Fruit fly (Drosophila melanogaster) whole organism, embryonic: ENCODE measurements around the gene CG43094.
A peak's percentile ranks its signal among the peaks of the same experiment; 100 is the strongest.

ENCODE experiments used
- Abd-B ChIP-seq: fragments of 200-800 bp; sonication (Bioruptor generic); optimal IDR thresholded peaks from 2 replicates; lab custom pipeline; 2018; ENCODE audit warnings: missing biosample characterization, mild to moderate bottlenecking, missing genetic modification characterization, moderate library complexity
- Atf3 ChIP-seq: fragments of 200-800 bp; sonication (Bioruptor generic); optimal IDR thresholded peaks from 3 replicates; lab custom pipeline; 2016; ENCODE audit warnings: missing biosample characterization, missing genetic modification characterization
- Bteb2 ChIP-seq: fragments of 200-800 bp; sonication (Bioruptor generic); optimal IDR thresholded peaks from 2 replicates; lab custom pipeline; 2016; ENCODE audit warnings: missing biosample characterization, missing genetic modification characterization
- CG11696 ChIP-seq: fragments of 200-800 bp; sonication (Bioruptor generic); IDR thresholded peaks from 2 replicates; pipeline ENCODE4 v1.3.6; 2022; ENCODE audit warnings: missing biosample characterization, missing genetic modification characterization
- CG15073 ChIP-seq: fragments of 200-800 bp; sonication (Bioruptor generic); optimal IDR thresholded peaks from 2 replicates; lab custom pipeline; 2016; ENCODE audit warnings: missing biosample characterization, missing genetic modification characterization
- CG15696 ChIP-seq: fragments of 200-800 bp; sonication (Bioruptor generic); optimal IDR thresholded peaks from 2 replicates; lab custom pipeline; 2019; ENCODE audit warnings: missing biosample characterization, mild to moderate bottlenecking, missing genetic modification characterization, moderate library complexity
- CG2712 ChIP-seq: fragments of 200-800 bp; optimal IDR thresholded peaks from 3 replicates; lab custom pipeline; 2019; ENCODE audit warnings: missing biosample characterization, mild to moderate bottlenecking, missing genetic modification characterization, moderate library complexity
- CG30431 ChIP-seq: fragments of 200-800 bp; sonication (Bioruptor generic); optimal IDR thresholded peaks from 2 replicates; lab custom pipeline; 2017; ENCODE audit warnings: missing biosample characterization, missing genetic modification characterization
- CG32772 ChIP-seq: fragments of 200-800 bp; sonication (Bioruptor generic); IDR thresholded peaks from 2 replicates; pipeline ENCODE4 v1.3.6; 2022; ENCODE audit warnings: missing biosample characterization, missing genetic modification characterization
- CG4730 ChIP-seq: fragments of 200-800 bp; sonication (Bioruptor generic); IDR thresholded peaks from 2 replicates; pipeline ENCODE4 v1.3.6; 2022; ENCODE audit warnings: missing biosample characterization, missing genetic modification characterization
- CG4854 ChIP-seq: fragments of 200-800 bp; sonication (Bioruptor generic); optimal IDR thresholded peaks from 2 replicates; lab custom pipeline; 2016; ENCODE audit warnings: missing biosample characterization, missing genetic modification characterization, inconsistent platforms
- CG7987 ChIP-seq: fragments of 200-800 bp; sonication (Bioruptor generic); optimal IDR thresholded peaks from 2 replicates; lab custom pipeline; 2018; ENCODE audit warnings: missing biosample characterization, mild to moderate bottlenecking, missing genetic modification characterization, moderate library complexity
- Dip3 ChIP-seq: fragments of 200-800 bp; sonication (Bioruptor generic); optimal IDR thresholded peaks from 3 replicates; lab custom pipeline; 2016; ENCODE audit warnings: missing biosample characterization, missing genetic modification characterization
- E2f2 ChIP-seq: fragments of 200-800 bp; sonication (Bioruptor generic); IDR thresholded peaks from 2 replicates; pipeline ENCODE4 v1.3.6; 2022; ENCODE audit warnings: missing biosample characterization, missing genetic modification characterization
- Eip74EF ChIP-seq, 2 experiments: fragments of 200-800 bp in 1 of 2; fragments of >200 bp in 1 of 2; sonication (Bioruptor generic) in 1 of 2; optimal IDR thresholded peaks; 2 replicates each; lab custom pipeline; 2017 to 2019; ENCODE audit warnings: missing biosample characterization in 2 of 2, missing genetic modification characterization in 2 of 2, mild to moderate bottlenecking in 1 of 2, moderate library complexity in 1 of 2
- HLH3B ChIP-seq: fragments of 200-800 bp; sonication (Bioruptor generic); IDR thresholded peaks from 2 replicates; pipeline ENCODE4 v1.3.6; 2022; ENCODE audit warnings: missing biosample characterization, missing genetic modification characterization
- Hr3 ChIP-seq: fragments of 200-800 bp; sonication (Bioruptor generic); optimal IDR thresholded peaks from 3 replicates; lab custom pipeline; 2016; ENCODE audit warnings: missing biosample characterization, missing genetic modification characterization
- Lpt ChIP-seq: fragments of >200 bp; optimal IDR thresholded peaks from 2 replicates; lab custom pipeline; 2018; ENCODE audit warnings: missing biosample characterization, missing genetic modification characterization
- MBD-R2 ChIP-seq: fragments of 200-800 bp; sonication (Bioruptor generic); IDR thresholded peaks from 2 replicates; pipeline ENCODE4 v1.3.6; 2022; ENCODE audit warnings: missing biosample characterization, missing genetic modification characterization
- Max ChIP-seq: fragments of 200-800 bp; sonication (Bioruptor generic); optimal IDR thresholded peaks from 2 replicates; lab custom pipeline; 2016; ENCODE audit warnings: missing biosample characterization, mild to moderate bottlenecking, missing genetic modification characterization
- NFAT ChIP-seq: fragments of 200-800 bp; sonication (Bioruptor generic); IDR thresholded peaks from 2 replicates; pipeline ENCODE4 v1.3.6; 2022; ENCODE audit warnings: missing biosample characterization, missing genetic modification characterization
- Nf-YC ChIP-seq: fragments of 200-800 bp; optimal IDR thresholded peaks from 3 replicates; lab custom pipeline; 2019; ENCODE audit warnings: missing biosample characterization, mild to moderate bottlenecking, missing genetic modification characterization, moderate library complexity
- PHDP ChIP-seq: fragments of 200-800 bp; sonication (Bioruptor generic); optimal IDR thresholded peaks from 3 replicates; lab custom pipeline; 2018; ENCODE audit warnings: missing biosample characterization, mild to moderate bottlenecking, missing genetic modification characterization, moderate library complexity
- Ssrp ChIP-seq: fragments of 200-800 bp; sonication (Bioruptor generic); optimal IDR thresholded peaks from 2 replicates; lab custom pipeline; 2018; ENCODE audit warnings: missing biosample characterization, mild to moderate bottlenecking, missing genetic modification characterization, moderate library complexity
- abd-A ChIP-seq: fragments of 200-800 bp; sonication (Bioruptor generic); optimal IDR thresholded peaks from 3 replicates; lab custom pipeline; 2019; ENCODE audit warnings: missing biosample characterization, mild to moderate bottlenecking, missing genetic modification characterization, moderate library complexity
- ase ChIP-seq: fragments of 200-800 bp; sonication (Bioruptor generic); IDR thresholded peaks from 3 replicates; pipeline ENCODE4 v1.3.6; 2022; ENCODE audit warnings: missing biosample characterization, missing genetic modification characterization
- bbx ChIP-seq: fragments of 200-800 bp; sonication (Bioruptor generic); IDR thresholded peaks from 2 replicates; pipeline ENCODE4 v1.3.6; 2022; ENCODE audit warnings: missing biosample characterization, missing genetic modification characterization; ENCODE audit not compliant: partially characterized antibody
- bcd ChIP-seq: fragments of 200-800 bp; sonication (Bioruptor generic); optimal IDR thresholded peaks from 2 replicates; lab custom pipeline; 2017; ENCODE audit warnings: missing biosample characterization, mild to moderate bottlenecking, missing genetic modification characterization
- cwo ChIP-seq: fragments of 200-800 bp; sonication (Bioruptor generic); optimal IDR thresholded peaks from 3 replicates; lab custom pipeline; 2017; ENCODE audit warnings: missing biosample characterization, missing genetic modification characterization, mild to moderate bottlenecking, moderate library complexity, missing genetic modification reagents
- dmrt11E ChIP-seq: fragments of 200-800 bp; sonication (Bioruptor generic); optimal IDR thresholded peaks from 3 replicates; lab custom pipeline; 2018; ENCODE audit warnings: missing biosample characterization, mild to moderate bottlenecking, missing genetic modification characterization, moderate library complexity
- dpn ChIP-seq, 2 experiments: fragments of 200-800 bp; sonication (Bioruptor generic); optimal IDR thresholded peaks; 3 replicates each; lab custom pipeline; 2016; ENCODE audit warnings: missing biosample characterization in 2 of 2, missing genetic modification characterization in 2 of 2
- ems ChIP-seq: fragments of 200-800 bp; sonication (Bioruptor generic); optimal IDR thresholded peaks from 3 replicates; lab custom pipeline; 2016; ENCODE audit warnings: missing biosample characterization, missing genetic modification characterization
- gem ChIP-seq: fragments of 200-800 bp; sonication (Bioruptor generic); optimal IDR thresholded peaks from 2 replicates; lab custom pipeline; 2019; ENCODE audit warnings: missing biosample characterization, mild to moderate bottlenecking, missing genetic modification characterization, moderate library complexity
- hbn ChIP-seq: fragments of 200-800 bp; sonication (Bioruptor generic); IDR thresholded peaks from 2 replicates; pipeline ENCODE4 v1.3.6; 2022; ENCODE audit warnings: missing biosample characterization, missing genetic modification characterization; ENCODE audit not compliant: partially characterized antibody
- jumu ChIP-seq: fragments of 200-800 bp; sonication (Bioruptor generic); optimal IDR thresholded peaks from 3 replicates; lab custom pipeline; 2016; ENCODE audit warnings: missing biosample characterization, missing genetic modification characterization
- knrl ChIP-seq: fragments of 200-800 bp; sonication (Bioruptor generic); IDR thresholded peaks from 3 replicates; pipeline ENCODE4 v1.3.6; 2022; ENCODE audit warnings: missing biosample characterization, missing genetic modification characterization; ENCODE audit not compliant: partially characterized antibody
- lmd ChIP-seq: fragments of 200-800 bp; sonication (Bioruptor generic); IDR thresholded peaks from 2 replicates; pipeline ENCODE4 v1.3.6; 2022; ENCODE audit warnings: missing biosample characterization, missing genetic modification characterization
- luna ChIP-seq: fragments of 200-800 bp; sonication (Bioruptor generic); optimal IDR thresholded peaks from 2 replicates; lab custom pipeline; 2016; ENCODE audit warnings: missing biosample characterization, missing genetic modification characterization
- nau ChIP-seq: fragments of 200-800 bp; sonication (Bioruptor generic); optimal IDR thresholded peaks from 3 replicates; lab custom pipeline; 2017; ENCODE audit warnings: missing biosample characterization, mild to moderate bottlenecking, missing genetic modification characterization, missing genetic modification reagents
- nerfin-1 ChIP-seq: fragments of 200-800 bp; sonication (Bioruptor generic); optimal IDR thresholded peaks from 3 replicates; lab custom pipeline; 2019; ENCODE audit warnings: missing biosample characterization, mild to moderate bottlenecking, missing genetic modification characterization, moderate library complexity
- pfk ChIP-seq: fragments of 200-800 bp; sonication (Bioruptor generic); optimal IDR thresholded peaks from 2 replicates; lab custom pipeline; 2018; ENCODE audit warnings: missing biosample characterization, mild to moderate bottlenecking, missing genetic modification characterization, moderate library complexity
- pros ChIP-seq: fragments of 200-800 bp; sonication (Bioruptor generic); optimal IDR thresholded peaks from 3 replicates; lab custom pipeline; 2019; ENCODE audit warnings: missing biosample characterization, mild to moderate bottlenecking, missing genetic modification characterization, moderate library complexity
- sens-2 ChIP-seq: fragments of 200-800 bp; sonication (Bioruptor generic); IDR thresholded peaks from 2 replicates; pipeline ENCODE4 v1.3.6; 2022; ENCODE audit warnings: missing biosample characterization, missing genetic modification characterization
- so ChIP-seq: fragments of 200-800 bp; sonication (Bioruptor generic); IDR thresholded peaks from 3 replicates; pipeline ENCODE4 v1.3.6; 2022; ENCODE audit warnings: missing biosample characterization, missing genetic modification characterization
- stwl ChIP-seq: fragments of 200-800 bp; sonication (Bioruptor generic); optimal IDR thresholded peaks from 3 replicates; lab custom pipeline; 2018; ENCODE audit warnings: missing biosample characterization, mild to moderate bottlenecking, missing genetic modification characterization, moderate library complexity
- sug ChIP-seq: fragments of 200-800 bp; optimal IDR thresholded peaks from 2 replicates; lab custom pipeline; 2019; ENCODE audit warnings: missing biosample characterization, mild to moderate bottlenecking, missing genetic modification characterization, moderate library complexity
- tna ChIP-seq: fragments of 200-800 bp; sonication (Bioruptor generic); IDR thresholded peaks from 2 replicates; pipeline ENCODE4 v1.3.6; 2022; ENCODE audit warnings: missing biosample characterization, missing genetic modification characterization; ENCODE audit not compliant: partially characterized antibody
- tx ChIP-seq: fragments of 200-800 bp; sonication (Bioruptor generic); optimal IDR thresholded peaks from 2 replicates; lab custom pipeline; 2016; ENCODE audit warnings: missing biosample characterization, missing genetic modification characterization
- unc-4 ChIP-seq: fragments of 200-800 bp; sonication (Bioruptor generic); IDR thresholded peaks from 2 replicates; pipeline ENCODE4 v1.3.6; 2022; ENCODE audit warnings: missing biosample characterization, missing genetic modification characterization; ENCODE audit not compliant: partially characterized antibody
- zen ChIP-seq: fragments of 200-800 bp; sonication (Bioruptor generic); optimal IDR thresholded peaks from 3 replicates; lab custom pipeline; 2018; ENCODE audit warnings: missing biosample characterization, mild to moderate bottlenecking, missing genetic modification characterization, moderate library complexity

CG43094 gene

DNA sequence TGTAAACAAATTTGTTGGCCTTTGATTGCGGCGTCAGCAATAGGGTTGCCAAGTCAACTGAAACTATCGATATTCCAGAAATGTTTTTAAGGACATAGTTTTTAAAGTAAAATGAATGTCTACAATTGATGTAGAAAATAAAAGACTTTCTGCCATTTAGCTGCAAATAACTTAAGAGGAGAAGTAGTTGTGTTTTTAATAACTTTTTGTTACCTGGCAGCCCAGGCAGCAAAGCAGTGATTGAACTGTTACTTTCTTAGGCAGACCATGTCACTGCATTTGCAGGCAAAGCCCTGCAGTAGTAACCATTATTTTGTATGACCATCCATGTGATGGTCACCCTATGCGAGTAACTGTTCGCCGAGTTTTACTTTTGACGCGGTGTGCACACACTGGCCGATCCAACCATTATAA, 20.2 kb downstream of the CG43094 start, which contains the start of the genes rumi, CG7029 and Usp12-46 (continued):
- TF ChIP-seq Ssrp (tag; lab: Kevin White, UChicago): peak; percentile 86
- peak; percentile 84 for TF ChIP-seq lmd (GFP tag; lab: Robert Waterston, UW)
- TF ChIP-seq PHDP: peak; percentile 85
- TF ChIP-seq CG4854 (GFP tag; lab: Kevin White, UChicago): peak; percentile 84
- peak; percentile 92 for TF ChIP-seq Dip3
- TF ChIP-seq abd-A: no peak
- peak; percentile 83 for TF ChIP-seq CG32772
- peak; percentile 72 for TF ChIP-seq CG30431 (GFP tag; lab: Kevin White, UChicago)
- peak; percentile 88 for TF ChIP-seq Hr3 (GFP tag; lab: Kevin White, UChicago)
- peak; percentile 77; the same call in 1 of the 2 replicates for TF ChIP-seq sens-2
- TF ChIP-seq Abd-B (GFP tag; lab: Kevin White, UChicago): peak; percentile 84
- TF ChIP-seq MBD-R2: peak; percentile 92
- TF ChIP-seq zen (tag; lab: Kevin White, UChicago): peak; percentile 89
- TF ChIP-seq ase (GFP tag; lab: Robert Waterston, UW): peak; percentile 81
- TF ChIP-seq tna (GFP tag; lab: Robert Waterston, UW): no peak
- peak; percentile 82 for TF ChIP-seq unc-4 (GFP tag; lab: Robert Waterston, UW)
- peak; percentile 57 for TF ChIP-seq CG7987 (GFP tag; lab: Kevin White, UChicago)
- peak; percentile 75 for TF ChIP-seq hbn
- no peak for TF ChIP-seq nau
- TF ChIP-seq gem: peak; percentile 92
- peak; percentile 85 for TF ChIP-seq ems
- TF ChIP-seq Bteb2 (GFP tag; lab: Kevin White, UChicago): peak; percentile 90
- TF ChIP-seq nerfin-1 (tag; lab: Kevin White, UChicago): peak; percentile 78
- TF ChIP-seq HLH3B: peak; percentile 81
- peak; percentile 85 for TF ChIP-seq tx (GFP tag; lab: Kevin White, UChicago)
- peak; percentile 88 for TF ChIP-seq stwl
- TF ChIP-seq knrl (GFP tag; lab: Robert Waterston, UW): peak; percentile 78
- TF ChIP-seq dpn (GFP tag; optimal IDR thresholded peaks at IDR 0.05; lab: Kevin White, UChicago): peak; percentile 85 to 92
- TF ChIP-seq sug (tag; lab: Kevin White, UChicago): peak; percentile 86
- peak; percentile 75 for TF ChIP-seq luna
- TF ChIP-seq Max (GFP tag; lab: Kevin White, UChicago): peak; percentile 80
- TF ChIP-seq cwo (GFP tag; lab: Kevin White, UChicago): peak; percentile 57
- TF ChIP-seq pros: peak; percentile 82
- TF ChIP-seq CG15696: peak; percentile 87
- TF ChIP-seq Nf-YC (tag; lab: Kevin White, UChicago): peak; percentile 74
- peak; percentile 71 for TF ChIP-seq CG4730 (GFP tag; lab: Robert Waterston, UW)
- TF ChIP-seq Eip74EF (GFP tag; optimal IDR thresholded peaks at IDR 0.05; lab: Kevin White, UChicago): peak in 1 of 2 experiments; percentile 58
- TF ChIP-seq bbx (GFP tag; lab: Robert Waterston, UW): peak; percentile 67
- TF ChIP-seq CG2712 (tag; lab: Kevin White, UChicago): peak; percentile 91
- TF ChIP-seq NFAT: peak; percentile 84
- peak; percentile 76 for TF ChIP-seq bcd (GFP tag; lab: Kevin White, UChicago)
- peak; percentile 94 for TF ChIP-seq jumu (GFP tag; lab: Kevin White, UChicago)
- TF ChIP-seq Lpt (GFP tag; lab: Kevin White, UChicago): no peak
- peak; percentile 63 for TF ChIP-seq E2f2 (GFP tag; lab: Robert Waterston, UW)
- TF ChIP-seq so: peak; percentile 77; the same call in 1 of the 3 replicates
- TF ChIP-seq dmrt11E (tag; lab: Kevin White, UChicago): peak; percentile 87
- TF ChIP-seq pfk: peak; percentile 38
- peak; percentile 43 for TF ChIP-seq CG15073
- peak; percentile 53; the same call in 1 of the 2 replicates for TF ChIP-seq CG11696
- TF ChIP-seq Atf3: peak; percentile 88
